Fruit fly (Drosophila melanogaster) whole organism, embryonic: ENCODE results near the gene CG33986.

Experiments used
- Ada2b ChIP-seq: fragments of 200-800 bp; sonication (Bioruptor generic); IDR thresholded peaks from 2 replicates; pipeline ENCODE4 v1.3.6; 2022; ENCODE audit warnings: missing biosample characterization, missing genetic modification characterization
- Blimp-1 ChIP-seq: fragments of 200-800 bp; sonication (Bioruptor generic); optimal IDR thresholded peaks from 3 replicates; lab custom pipeline; 2018; ENCODE audit warnings: missing biosample characterization, missing genetic modification characterization, mild to moderate bottlenecking, moderate library complexity, missing genetic modification reagents
- CG11398 ChIP-seq: fragments of 200-800 bp; sonication (Bioruptor generic); optimal IDR thresholded peaks from 2 replicates; lab custom pipeline; 2016; ENCODE audit warnings: missing biosample characterization, missing genetic modification characterization
- CG12942 ChIP-seq: fragments of 200-800 bp; sonication (Bioruptor generic); optimal IDR thresholded peaks from 3 replicates; lab custom pipeline; 2016; ENCODE audit warnings: missing biosample characterization, missing genetic modification characterization
- CG13624 ChIP-seq: fragments of 200-800 bp; sonication (Bioruptor generic); optimal IDR thresholded peaks from 2 replicates; lab custom pipeline; 2016; ENCODE audit warnings: missing biosample characterization, missing genetic modification characterization
- CG14441 ChIP-seq: fragments of 200-800 bp; sonication (Bioruptor generic); IDR thresholded peaks from 2 replicates; pipeline ENCODE4 v1.3.6; 2022; ENCODE audit warnings: missing biosample characterization, missing genetic modification characterization
- CG15514 ChIP-seq: fragments of 200-800 bp; sonication (Bioruptor generic); optimal IDR thresholded peaks from 3 replicates; lab custom pipeline; 2017; ENCODE audit warnings: missing biosample characterization, missing genetic modification characterization, mild to moderate bottlenecking, moderate library complexity, missing genetic modification reagents
- CG17328 ChIP-seq: fragments of 200-800 bp; sonication (Bioruptor generic); IDR thresholded peaks from 2 replicates; pipeline ENCODE4 v1.3.6; 2022; ENCODE audit warnings: missing biosample characterization, missing genetic modification characterization
- CG17385 ChIP-seq: fragments of 200-800 bp; sonication (Bioruptor generic); optimal IDR thresholded peaks from 3 replicates; lab custom pipeline; 2018; ENCODE audit warnings: missing biosample characterization, mild to moderate bottlenecking, missing genetic modification characterization
- CG18262 ChIP-seq: fragments of 200-800 bp; optimal IDR thresholded peaks from 3 replicates; lab custom pipeline; 2019; ENCODE audit warnings: missing biosample characterization, mild to moderate bottlenecking, missing genetic modification characterization, moderate library complexity
- CG18599 ChIP-seq: fragments of 200-800 bp; sonication (Bioruptor generic); optimal IDR thresholded peaks from 3 replicates; lab custom pipeline; 2017; ENCODE audit warnings: missing biosample characterization, missing genetic modification characterization, mild to moderate bottlenecking, moderate library complexity, missing genetic modification reagents
- CG2712 ChIP-seq: fragments of 200-800 bp; optimal IDR thresholded peaks from 3 replicates; lab custom pipeline; 2019; ENCODE audit warnings: missing biosample characterization, mild to moderate bottlenecking, missing genetic modification characterization, moderate library complexity
- CG34422 ChIP-seq: fragments of 200-800 bp; sonication (Bioruptor generic); IDR thresholded peaks from 3 replicates; pipeline ENCODE4 v1.3.6; 2022; ENCODE audit warnings: missing biosample characterization, missing genetic modification characterization
- CG6813 ChIP-seq: fragments of 200-800 bp; sonication (Bioruptor generic); optimal IDR thresholded peaks from 2 replicates; lab custom pipeline; 2017; ENCODE audit warnings: missing biosample characterization, missing genetic modification characterization, mild to moderate bottlenecking, moderate library complexity, missing genetic modification reagents
- CG8388 ChIP-seq: fragments of 200-800 bp; sonication (Bioruptor generic); optimal IDR thresholded peaks from 2 replicates; lab custom pipeline; 2019; ENCODE audit warnings: missing biosample characterization, mild to moderate bottlenecking, missing genetic modification characterization, moderate library complexity
- CG8924 ChIP-seq: fragments of 200-800 bp; optimal IDR thresholded peaks from 3 replicates; lab custom pipeline; 2019; ENCODE audit warnings: missing biosample characterization, mild to moderate bottlenecking, missing genetic modification characterization, moderate library complexity
- D19A ChIP-seq: fragments of 200-800 bp; optimal IDR thresholded peaks from 3 replicates; lab custom pipeline; 2019; ENCODE audit warnings: missing biosample characterization, mild to moderate bottlenecking, missing genetic modification characterization, moderate library complexity
- D19B ChIP-seq: fragments of 200-800 bp; sonication (Bioruptor generic); optimal IDR thresholded peaks from 2 replicates; lab custom pipeline; 2017; ENCODE audit warnings: missing biosample characterization, mild to moderate bottlenecking, missing genetic modification characterization
- Ets65A ChIP-seq: fragments of 200-800 bp; sonication (Bioruptor generic); peaks from one replicate; lab custom pipeline; 2016; ENCODE audit warnings: missing biosample characterization, missing genetic modification characterization
- GATAe ChIP-seq: fragments of 200-800 bp; sonication (Bioruptor generic); conservative IDR thresholded peaks from 2 replicates; pipeline ENCODE4 v1.3.6; 2022; ENCODE audit warnings: missing biosample characterization, missing genetic modification characterization
- Med ChIP-seq: fragments of 200-800 bp; sonication (Bioruptor generic); peaks from one replicate; lab custom pipeline; 2016; ENCODE audit warnings: missing biosample characterization, missing genetic modification characterization, mild to moderate bottlenecking, inconsistent platforms, moderate library complexity
- Myb ChIP-seq: fragments of 200-800 bp; sonication (Bioruptor generic); optimal IDR thresholded peaks from 2 replicates; lab custom pipeline; 2016; ENCODE audit warnings: missing biosample characterization, missing genetic modification characterization
- NC2α ChIP-seq: fragments of 200-800 bp; sonication (Bioruptor generic); optimal IDR thresholded peaks from 2 replicates; lab custom pipeline; 2016; ENCODE audit warnings: missing biosample characterization, missing genetic modification characterization
- Pdp1 ChIP-seq, 2 experiments: fragments of 200-800 bp; sonication (Bioruptor generic); optimal IDR thresholded peaks; 3 replicates each; lab custom pipeline; 2016; ENCODE audit warnings: missing biosample characterization in 2 of 2, missing genetic modification characterization in 2 of 2, mild to moderate bottlenecking in 1 of 2, moderate library complexity in 1 of 2
- Poxn ChIP-seq: fragments of 200-800 bp; sonication (Bioruptor generic); IDR thresholded peaks from 2 replicates; pipeline ENCODE4 v1.3.6; 2022; ENCODE audit warnings: missing biosample characterization, missing genetic modification characterization
- Side ChIP-seq: fragments of 200-800 bp; sonication (Bioruptor generic); optimal IDR thresholded peaks from 2 replicates; lab custom pipeline; 2016; ENCODE audit warnings: missing biosample characterization, missing genetic modification characterization
- Sox102F ChIP-seq: fragments of 200-800 bp; sonication (Bioruptor generic); optimal IDR thresholded peaks from 2 replicates; lab custom pipeline; 2018; ENCODE audit warnings: missing biosample characterization, mild to moderate bottlenecking, missing genetic modification characterization, moderate library complexity
- Vsx1 ChIP-seq: fragments of 200-800 bp; sonication (Bioruptor generic); optimal IDR thresholded peaks from 2 replicates; lab custom pipeline; 2017; ENCODE audit warnings: missing biosample characterization, mild to moderate bottlenecking, missing genetic modification characterization, missing genetic modification reagents
- bsh ChIP-seq, 2 experiments: fragments of 200-800 bp; sonication (Bioruptor generic); optimal IDR thresholded peaks; 2 replicates each; lab custom pipeline; 2017 to 2018; ENCODE audit warnings: mild to moderate bottlenecking in 2 of 2, missing biosample characterization in 2 of 2, missing genetic modification characterization in 2 of 2, moderate library complexity in 1 of 2
- cad ChIP-seq: fragments of >200 bp; optimal IDR thresholded peaks from 2 replicates; lab custom pipeline; 2017; ENCODE audit warnings: missing biosample characterization, missing genetic modification characterization
- chinmo ChIP-seq: fragments of 200-800 bp; sonication (Bioruptor generic); IDR thresholded peaks from 4 replicates; pipeline ENCODE4 v1.3.6; 2022; ENCODE audit warnings: missing biosample characterization, missing genetic modification characterization; ENCODE audit not compliant: partially characterized antibody
- cwo ChIP-seq: fragments of 200-800 bp; sonication (Bioruptor generic); optimal IDR thresholded peaks from 3 replicates; lab custom pipeline; 2017; ENCODE audit warnings: missing biosample characterization, missing genetic modification characterization, mild to moderate bottlenecking, moderate library complexity, missing genetic modification reagents
- dmrt99B ChIP-seq: fragments of 200-800 bp; sonication (Bioruptor generic); optimal IDR thresholded peaks from 2 replicates; lab custom pipeline; 2018; ENCODE audit warnings: missing biosample characterization, mild to moderate bottlenecking, missing genetic modification characterization, moderate library complexity
- exex ChIP-seq: fragments of 200-800 bp; sonication (Bioruptor generic); optimal IDR thresholded peaks from 4 replicates; lab custom pipeline; 2018; ENCODE audit warnings: missing biosample characterization, mild to moderate bottlenecking, missing genetic modification characterization, moderate library complexity
- gem ChIP-seq: fragments of 200-800 bp; sonication (Bioruptor generic); optimal IDR thresholded peaks from 2 replicates; lab custom pipeline; 2019; ENCODE audit warnings: missing biosample characterization, mild to moderate bottlenecking, missing genetic modification characterization, moderate library complexity
- grn ChIP-seq: fragments of 200-800 bp; sonication (Bioruptor generic); optimal IDR thresholded peaks from 3 replicates; lab custom pipeline; 2017; ENCODE audit warnings: missing biosample characterization, missing genetic modification characterization
- kni ChIP-seq: fragments of 200-800 bp; sonication (Bioruptor generic); optimal IDR thresholded peaks from 3 replicates; lab custom pipeline; 2017; ENCODE audit warnings: mild to moderate bottlenecking, missing biosample characterization, missing genetic modification reagents, missing genetic modification characterization
- lab ChIP-seq: fragments of 200-800 bp; sonication (Bioruptor generic); optimal IDR thresholded peaks from 3 replicates; lab custom pipeline; 2017; ENCODE audit warnings: missing biosample characterization, missing genetic modification characterization, mild to moderate bottlenecking, moderate library complexity, missing genetic modification reagents
- mirr ChIP-seq: fragments of 200-800 bp; sonication (Bioruptor generic); optimal IDR thresholded peaks from 3 replicates; lab custom pipeline; 2018; ENCODE audit warnings: missing biosample characterization, mild to moderate bottlenecking, missing genetic modification characterization
- pnt ChIP-seq: fragments of 200-800 bp; sonication (Bioruptor generic); optimal IDR thresholded peaks from 3 replicates; lab custom pipeline; 2016; ENCODE audit warnings: missing biosample characterization, missing genetic modification characterization
- row ChIP-seq: fragments of 200-800 bp; sonication (Bioruptor generic); IDR thresholded peaks from 3 replicates; pipeline ENCODE4 v1.3.6; 2022; ENCODE audit warnings: missing biosample characterization, missing genetic modification characterization
- sens ChIP-seq: fragments of 200-800 bp; sonication (Bioruptor generic); peaks from one replicate; lab custom pipeline; 2016; ENCODE audit warnings: missing biosample characterization, missing genetic modification characterization
- sqz ChIP-seq: fragments of 200-800 bp; sonication (Bioruptor generic); optimal IDR thresholded peaks from 3 replicates; lab custom pipeline; 2018; ENCODE audit warnings: missing biosample characterization, mild to moderate bottlenecking, missing genetic modification characterization
- sug ChIP-seq: fragments of 200-800 bp; optimal IDR thresholded peaks from 2 replicates; lab custom pipeline; 2019; ENCODE audit warnings: missing biosample characterization, mild to moderate bottlenecking, missing genetic modification characterization, moderate library complexity
- tio ChIP-seq: fragments of 200-800 bp; sonication (Bioruptor generic); optimal IDR thresholded peaks from 2 replicates; lab custom pipeline; 2017; ENCODE audit warnings: missing biosample characterization, missing genetic modification characterization, inconsistent platforms

Gene CG33986

dm6 chr3L:15539903-15540409, 14.9 kb upstream of the CG33986 start:
- TF ChIP-seq CG17328 (GFP tag; lab: Robert Waterston, UW): no peak
- no peak for TF ChIP-seq CG13624
- no peak for TF ChIP-seq Poxn (GFP tag; lab: Robert Waterston, UW)
- TF ChIP-seq Vsx1 (GFP tag; lab: Kevin White, UChicago): no peak
- peak; percentile 12 for TF ChIP-seq kni (GFP tag; lab: Kevin White, UChicago)
- TF ChIP-seq Pdp1 (GFP tag; optimal IDR thresholded peaks at IDR 0.05; lab: Kevin White, UChicago): peak in 1 of 2 experiments; percentile 53
- TF ChIP-seq sens (GFP tag; lab: Kevin White, UChicago): peak; percentile 53
- TF ChIP-seq Med (GFP tag; lab: Kevin White, UChicago): peak; percentile 8
- no peak for TF ChIP-seq NC2α (GFP tag; lab: Kevin White, UChicago)
- TF ChIP-seq tio: no peak
- TF ChIP-seq cad (GFP tag; lab: Kevin White, UChicago): no peak
- TF ChIP-seq Ada2b (GFP tag; lab: Robert Waterston, UW): no peak
- no peak for TF ChIP-seq pnt
- no peak for TF ChIP-seq bsh (GFP tag; optimal IDR thresholded peaks at IDR 0.05; lab: Kevin White, UChicago)
- TF ChIP-seq Blimp-1 (GFP tag; lab: Kevin White, UChicago): peak; percentile 12
- no peak for TF ChIP-seq CG6813 (GFP tag; lab: Kevin White, UChicago)

- peak; percentile 21 for TF ChIP-seq Med (GFP tag; lab: Kevin White, UChicago)
- peak; percentile 63; the same call in 1 of the 2 replicates for TF ChIP-seq GATAe (GFP tag; lab: Robert Waterston, UW)
- TF ChIP-seq sens (GFP tag; lab: Kevin White, UChicago): peak; percentile 45
- TF ChIP-seq Vsx1 (GFP tag; lab: Kevin White, UChicago): peak; percentile 55
- peak; percentile 61 for TF ChIP-seq D19B (GFP tag; lab: Kevin White, UChicago)
- TF ChIP-seq CG2712 (tag; lab: Kevin White, UChicago): peak; percentile 6
- TF ChIP-seq lab (GFP tag; lab: Kevin White, UChicago): peak; percentile 2
- peak; percentile 72 for TF ChIP-seq D19A (tag; lab: Kevin White, UChicago)
- peak; percentile 44; the same call in 2 of the 3 replicates for TF ChIP-seq row (GFP tag; lab: Robert Waterston, UW)
- no peak for TF ChIP-seq CG15514 (GFP tag; lab: Kevin White, UChicago)
- 0 out of 2 replicates have a peak, but pooled peaks have one; percentile 38 for TF ChIP-seq CG14441 (GFP tag; lab: Robert Waterston, UW)
- no peak for TF ChIP-seq CG17385 (GFP tag; lab: Kevin White, UChicago)
- TF ChIP-seq Side (GFP tag; lab: Kevin White, UChicago): no peak
- TF ChIP-seq dmrt99B (tag; lab: Kevin White, UChicago): peak; percentile 1
- TF ChIP-seq Blimp-1 (GFP tag; lab: Kevin White, UChicago): peak; percentile 1
- TF ChIP-seq pnt: no peak
- peak; percentile 84 for TF ChIP-seq cwo
- peak; percentile 35 for TF ChIP-seq Sox102F
- TF ChIP-seq CG18599 (GFP tag; lab: Kevin White, UChicago): peak; percentile 12
- TF ChIP-seq sug: peak; percentile 35
- TF ChIP-seq mirr (GFP tag; lab: Kevin White, UChicago): peak; percentile 41
- peak; percentile 88 for TF ChIP-seq exex (tag; lab: Kevin White, UChicago)
- no peak for TF ChIP-seq CG8388 (GFP tag; lab: Kevin White, UChicago)
- no peak for TF ChIP-seq CG8924 (tag; lab: Kevin White, UChicago)
- TF ChIP-seq CG12942 (GFP tag; lab: Kevin White, UChicago): no peak
- TF ChIP-seq chinmo (GFP tag; lab: Robert Waterston, UW): 0 out of 4 replicates have a peak, but pooled peaks have one; percentile 20
- TF ChIP-seq CG11398 (GFP tag; lab: Kevin White, UChicago): no peak
- TF ChIP-seq Myb (GFP tag; lab: Kevin White, UChicago): no peak
- peak; percentile 18 for TF ChIP-seq CG18262 (tag; lab: Kevin White, UChicago)
- peak; percentile 77 for TF ChIP-seq sqz (GFP tag; lab: Kevin White, UChicago)
- peak; percentile 86 for TF ChIP-seq grn (GFP tag; lab: Kevin White, UChicago)
- peak; percentile 40 for TF ChIP-seq Ets65A (GFP tag; lab: Kevin White, UChicago)
- TF ChIP-seq CG34422 (GFP tag; lab: Robert Waterston, UW): peak; percentile 39; the same call in 1 of the 3 replicates
- TF ChIP-seq gem (tag; lab: Kevin White, UChicago): peak; percentile 22
- no peak for TF ChIP-seq CG13624
Measured at dm6 chr3L:15538582-15539490, 13.8 kb upstream of the CG33986 start.
